ENCODE assay signal across 4 worm cellular contexts in genomic region chrX:3094304-3094703, ce11.
A peak's percentile ranks its signal among the peaks of the same experiment; 100 is the strongest.
TF ChIP-seq lines count a peak whose summit lies in the region.

Gene wrt-2, minus strand, starts transcription at chrX:3094349.

TF ChIP-seq in whole organism, L1 larva, 84 proteins besides CTCF, POLR2A, EP300 and RAD21:
- TF ChIP-seq blmp-1 (tag; optimal IDR thresholded peaks at IDR 0.05; lab: Kevin White, UChicago) (peak; percentile 83), rnt-1 (tag; optimal IDR thresholded peaks at IDR 0.05; lab: Kevin White, UChicago) (no peak), mab-9 (GFP tag; IDR thresholded peaks at IDR 0.05; lab: Robert Waterston, UW) (no peak), jun-1 (tag; optimal IDR thresholded peaks at IDR 0.05; lab: Kevin White, UChicago) (no peak), efl-1 (optimal IDR thresholded peaks at IDR 0.05; lab: Kevin White, UChicago) (no peak), efl-1 (GFP tag; optimal IDR thresholded peaks at IDR 0.05 in 1 of 2; lab: Kevin White, UChicago) (peak in 1 of 2 experiments; percentile 10)

TF ChIP-seq in whole organism, L4 larva, 104 proteins besides CTCF, POLR2A, EP300 and RAD21:
- TF ChIP-seq nhr-10 (tag; optimal IDR thresholded peaks at IDR 0.05; lab: Kevin White, UChicago) (no peak), mxl-3 (GFP tag; optimal IDR thresholded peaks at IDR 0.05; lab: Kevin White, UChicago) (peak; percentile 24), nhr-76 (tag; optimal IDR thresholded peaks at IDR 0.05; lab: Kevin White, UChicago) (no peak), T26A8.4 (GFP tag; IDR thresholded peaks at IDR 0.05; lab: Robert Waterston, UW) (no peak), set-16 (GFP tag; IDR thresholded peaks at IDR 0.05; lab: Robert Waterston, UW) (peak; percentile 49; the same call in 1 of the 2 replicates), zip-11 (GFP tag; IDR thresholded peaks at IDR 0.05; lab: Robert Waterston, UW) (no peak), hlh-11 (tag; optimal IDR thresholded peaks at IDR 0.05; lab: Kevin White, UChicago) (peak; percentile 9), aha-1 (tag; lab: Kevin White, UChicago) (peak; percentile 38), cey-2 (tag; optimal IDR thresholded peaks at IDR 0.05; lab: Kevin White, UChicago; ENCODE audit: borderline replicate concordance, insufficient read depth) (no peak), php-3 (GFP tag; IDR thresholded peaks at IDR 0.05; lab: Robert Waterston, UW) (no peak), ceh-44 (GFP tag; IDR thresholded peaks at IDR 0.05; lab: Robert Waterston, UW) (no peak), snpc-1.2 (GFP tag; IDR thresholded peaks at IDR 0.05; lab: Robert Waterston, UW) (no peak), egl-43 (GFP tag; IDR thresholded peaks at IDR 0.05; lab: Robert Waterston, UW) (no peak), nhr-25 (tag; optimal IDR thresholded peaks at IDR 0.05; lab: Kevin White, UChicago; ENCODE audit: borderline replicate concordance, insufficient read depth) (no peak)
TF ChIP-seq in whole organism, L4 larva: peak in this region for 4.

TF ChIP-seq in whole organism, mixed stage, embryonic, 35 proteins besides CTCF, POLR2A, EP300 and RAD21:
- TF ChIP-seq ham-2 (GFP tag; optimal IDR thresholded peaks at IDR 0.05; lab: Kevin White, UChicago) (peak; percentile 78), mls-2 (tag; optimal IDR thresholded peaks at IDR 0.05; lab: Kevin White, UChicago) (no peak), blmp-1 (tag; optimal IDR thresholded peaks at IDR 0.05; lab: Kevin White, UChicago) (peak; percentile 51), elt-1 (tag; optimal IDR thresholded peaks at IDR 0.05; lab: Kevin White, UChicago; ENCODE audit: borderline replicate concordance, insufficient read depth) (peak; percentile 64)

TF ChIP-seq in whole organism, young adult, 124 proteins besides CTCF, POLR2A, EP300 and RAD21:
- peak; percentile 60 for TF ChIP-seq zfh-2 (GFP tag; conservative IDR thresholded peaks at IDR 0.05; lab: Robert Waterston, UW)
- TF ChIP-seq B0035.1 (tag; optimal IDR thresholded peaks at IDR 0.05; lab: Kevin White, UChicago): no peak
